Worm (Caenorhabditis elegans): ENCODE measurements around the gene C07E3.8.

The C07E3.8 gene

ce11 chrII:10350487-10350886, 1.6 kb upstream of the C07E3.8 start, which contains the start of gene C07E3.9:
TSS of gene C07E3.9 (plus strand) at chrII:10350756.
- TF ChIP-seq lir-3 (tag; optimal IDR thresholded peaks at IDR 0.05) (no peak), mes-2 (tag; optimal IDR thresholded peaks at IDR 0.05; ENCODE audit: poor library complexity, severe bottlenecking) (peak; percentile 19), ama-1 (optimal IDR thresholded peaks at IDR 0.05) (no peak), T20F7.1 (GFP tag; optimal IDR thresholded peaks at IDR 0.05) (peak; percentile 94), dpl-1 (GFP tag; optimal IDR thresholded peaks at IDR 0.05) (peak; percentile 91), Y48G9A.11 (GFP tag; IDR thresholded peaks at IDR 0.05) (peak; percentile 65; the same call in 1 of the 2 replicates), aha-1 (tag) (peak; percentile 91)

ce11 chrII:10357468-10358007, 5.5 kb downstream of the C07E3.8 start, which contains the start of gene C07E3.3:
TSS of gene C07E3.3 (minus strand) at chrII:10357518.
- TF ChIP-seq unc-62 (GFP tag; optimal IDR thresholded peaks at IDR 0.05 in 1 of 2) (peak in 1 of 2 experiments; percentile 20), unc-62 (tag; optimal IDR thresholded peaks at IDR 0.05) (no peak), dmd-9 (GFP tag; IDR thresholded peaks at IDR 0.05) (no peak), daf-16 (GFP tag; optimal IDR thresholded peaks at IDR 0.05) (no peak), daf-16 (tag; optimal IDR thresholded peaks at IDR 0.05) (peak; percentile 54)

ce11 chrII:10360487-10360886, 8.4 kb downstream of the C07E3.8 start, which contains the start of gene C07E3.4:
TSS of gene C07E3.4 (plus strand) at chrII:10360787.
- TF ChIP-seq dve-1 (tag; optimal IDR thresholded peaks at IDR 0.05; ENCODE audit: insufficient read depth) (no peak), unc-62 (GFP tag; optimal IDR thresholded peaks at IDR 0.05 in 1 of 2) (peak in 1 of 2 experiments; percentile 35), unc-62 (tag; optimal IDR thresholded peaks at IDR 0.05) (no peak), aha-1 (tag) (peak; percentile 27)

- no peak for TF ChIP-seq rbr-2 (tag; optimal IDR thresholded peaks at IDR 0.05)
- no peak for TF ChIP-seq lim-7 (GFP tag; IDR thresholded peaks at IDR 0.05)
- TF ChIP-seq hif-1 (tag; optimal IDR thresholded peaks at IDR 0.05): no peak
- TF ChIP-seq daf-19 (GFP tag; conservative IDR thresholded peaks at IDR 0.05): no peak
- TF ChIP-seq vab-7 (GFP tag; IDR thresholded peaks at IDR 0.05): no peak
- no peak for TF ChIP-seq T20F7.1 (GFP tag; optimal IDR thresholded peaks at IDR 0.05)
- no peak for TF ChIP-seq skn-1 (tag; optimal IDR thresholded peaks at IDR 0.05)
- no peak for TF ChIP-seq mes-2 (tag; optimal IDR thresholded peaks at IDR 0.05; ENCODE audit: poor library complexity, severe bottlenecking)
- TF ChIP-seq snpc-1.2 (GFP tag; IDR thresholded peaks at IDR 0.05): no peak
- TF ChIP-seq nhr-11 (tag; optimal IDR thresholded peaks at IDR 0.05): no peak
- no peak for TF ChIP-seq Y5F2A.4 (GFP tag; optimal IDR thresholded peaks at IDR 0.05)
- TF ChIP-seq nhr-10 (tag; optimal IDR thresholded peaks at IDR 0.05): no peak
These were observed 15.1 kb downstream of the C07E3.8 start, which contains the start of gene ceh-57 for ce11 chrII:10367202-10367601. TSS of gene ceh-57 (minus strand) at chrII:10367296.

ce11 chrII:10369547-10370028, 17.5 kb downstream of the C07E3.8 start, which contains the start of gene ceh-58:
TSS of gene ceh-58 (minus strand) at chrII:10369597.
- no peak for TF ChIP-seq Y105C5A.15 (GFP tag; IDR thresholded peaks at IDR 0.05)
- no peak for TF ChIP-seq ztf-11 (tag; optimal IDR thresholded peaks at IDR 0.05)
- TF ChIP-seq zfp-2 (tag; optimal IDR thresholded peaks at IDR 0.05): no peak
- no peak for TF ChIP-seq madf-9 (GFP tag; conservative IDR thresholded peaks at IDR 0.05)
- TF ChIP-seq saeg-2 (GFP tag; IDR thresholded peaks at IDR 0.05): no peak
- TF ChIP-seq jun-1 (tag; optimal IDR thresholded peaks at IDR 0.05): no peak
- TF ChIP-seq madf-5 (GFP tag; IDR thresholded peaks at IDR 0.05): no peak
- no peak for TF ChIP-seq nhr-102 (tag; optimal IDR thresholded peaks at IDR 0.05)
- TF ChIP-seq ZK546.5 (tag; optimal IDR thresholded peaks at IDR 0.05): no peak
- TF ChIP-seq ztf-7 (tag; optimal IDR thresholded peaks at IDR 0.05): no peak
- no peak for TF ChIP-seq pqm-1 (tag; optimal IDR thresholded peaks at IDR 0.05)
